Fruit fly (Drosophila melanogaster): ENCODE measurements around the gene Gk2.

Gene Gk2

dm6 chr3L:1723053-1723452 lies 15.2 kb upstream of the Gk2 start, which contains the start of gene CG18171:
TSS of gene CG18171 (minus strand) at chr3L:1723153.
- no peak for TF ChIP-seq foxo (GFP tag; optimal IDR thresholded peaks at IDR 0.05)
- TF ChIP-seq psq (GFP tag; optimal IDR thresholded peaks at IDR 0.05), result no peak
- no peak for TF ChIP-seq dl (GFP tag; optimal IDR thresholded peaks at IDR 0.05; ENCODE audit: insufficient read depth in 1 of 2, partially characterized antibody in 2 of 2)
- no peak for TF ChIP-seq CG32264 (GFP tag; optimal IDR thresholded peaks at IDR 0.05)
- no peak for TF ChIP-seq usp (GFP tag; optimal IDR thresholded peaks at IDR 0.05)
- TF ChIP-seq dsf (GFP tag; optimal IDR thresholded peaks at IDR 0.05; ENCODE audit: borderline replicate concordance), result no peak
- no peak for TF ChIP-seq Sp1 (GFP tag; optimal IDR thresholded peaks at IDR 0.05)
- no peak for TF ChIP-seq CG9705 (GFP tag; optimal IDR thresholded peaks at IDR 0.05)
- TF ChIP-seq lola (GFP tag; optimal IDR thresholded peaks at IDR 0.05), result no peak
- TF ChIP-seq Dif (GFP tag; optimal IDR thresholded peaks at IDR 0.05; ENCODE audit: partially characterized antibody), result no peak
- no peak for TF ChIP-seq Abd-B (GFP tag; optimal IDR thresholded peaks at IDR 0.05)

- TF ChIP-seq lola (GFP tag; optimal IDR thresholded peaks at IDR 0.05) (no peak), dl (GFP tag; optimal IDR thresholded peaks at IDR 0.05; ENCODE audit: insufficient read depth in 1 of 2, partially characterized antibody in 2 of 2) (no peak), Dif (GFP tag; optimal IDR thresholded peaks at IDR 0.05; ENCODE audit: partially characterized antibody) (no peak), sage (GFP tag; optimal IDR thresholded peaks at IDR 0.05) (no peak), ey (GFP tag; optimal IDR thresholded peaks at IDR 0.05) (no peak), woc (GFP tag; optimal IDR thresholded peaks at IDR 0.05) (no peak), Vsx2 (GFP tag; optimal IDR thresholded peaks at IDR 0.05; ENCODE audit: partially characterized antibody) (no peak), jim (GFP tag; optimal IDR thresholded peaks at IDR 0.05) (no peak), Hr83 (GFP tag; optimal IDR thresholded peaks at IDR 0.05; ENCODE audit: poor library complexity, severe bottlenecking) (no peak), Rel (GFP tag; optimal IDR thresholded peaks at IDR 0.05) (no peak), Rel (tag; optimal IDR thresholded peaks at IDR 0.05) (no peak), CG9705 (GFP tag; optimal IDR thresholded peaks at IDR 0.05) (no peak), Myc (optimal IDR thresholded peaks at IDR 0.05) (no peak), usp (GFP tag; optimal IDR thresholded peaks at IDR 0.05) (no peak), N (GFP tag; optimal IDR thresholded peaks at IDR 0.05) (no peak), brk (GFP tag; optimal IDR thresholded peaks at IDR 0.05) (no peak)
These were observed 14.1 kb upstream of the Gk2 start, which contains the start of gene CG12035 for dm6 chr3L:1724090-1724489. TSS of gene CG12035 (plus strand) at chr3L:1724390.

dm6 chr3L:1726747-1727146 lies 11.5 kb upstream of the Gk2 start:
- no peak for TF ChIP-seq N (GFP tag; optimal IDR thresholded peaks at IDR 0.05)
- TF ChIP-seq Hnf4 (GFP tag; optimal IDR thresholded peaks at IDR 0.05), result no peak
- TF ChIP-seq OdsH (GFP tag; optimal IDR thresholded peaks at IDR 0.05), result no peak
- TF ChIP-seq Dfd (GFP tag; optimal IDR thresholded peaks at IDR 0.05), result no peak
- TF ChIP-seq HLH106 (tag; optimal IDR thresholded peaks at IDR 0.05), result no peak
- TF ChIP-seq GATAd (GFP tag; optimal IDR thresholded peaks at IDR 0.05), result no peak
- TF ChIP-seq Vsx2 (GFP tag; optimal IDR thresholded peaks at IDR 0.05; ENCODE audit: partially characterized antibody), result no peak
- no peak for TF ChIP-seq br (GFP tag; optimal IDR thresholded peaks at IDR 0.05)

- TF ChIP-seq HLH106 (tag; optimal IDR thresholded peaks at IDR 0.05) (no peak), dl (GFP tag; optimal IDR thresholded peaks at IDR 0.05; ENCODE audit: insufficient read depth in 1 of 2, partially characterized antibody in 2 of 2) (no peak), Hnf4 (GFP tag; optimal IDR thresholded peaks at IDR 0.05) (no peak), CG32264 (GFP tag; optimal IDR thresholded peaks at IDR 0.05) (no peak), sage (GFP tag; optimal IDR thresholded peaks at IDR 0.05) (no peak), rgr (GFP tag; optimal IDR thresholded peaks at IDR 0.05) (peak; percentile 6), jim (GFP tag; optimal IDR thresholded peaks at IDR 0.05) (no peak)
These were observed 10.8 kb upstream of the Gk2 start for dm6 chr3L:1727431-1727830.

- TF ChIP-seq Rel (GFP tag; optimal IDR thresholded peaks at IDR 0.05), result no peak
- TF ChIP-seq Rel (tag; optimal IDR thresholded peaks at IDR 0.05), result peak; percentile 95
- no peak for TF ChIP-seq foxo (GFP tag; optimal IDR thresholded peaks at IDR 0.05)
These were observed 8.6 kb upstream of the Gk2 start for dm6 chr3L:1729380-1730159.

Data from whole organism, wandering third instar larva.